Worm (Caenorhabditis elegans) whole organism, L4 larva: ENCODE measurements around the gene acdh-9.

Experiments
- ama-1 ChIP-seq: fragments of 150-350 bp; optimal IDR thresholded peaks from 2 replicates; lab custom pipeline; 2014; ENCODE audit warnings: inconsistent platforms, mixed read lengths
- ceh-28 ChIP-seq: fragments of 150-350 bp; optimal IDR thresholded peaks from 2 replicates; lab custom pipeline; 2014; ENCODE audit warnings: missing biosample characterization, missing genetic modification reagents, missing genetic modification characterization
- dmd-9 ChIP-seq: fragments of 200-800 bp; sonication (Bioruptor generic); IDR thresholded peaks from 2 replicates; pipeline ENCODE4 v1.3.6; 2022; ENCODE audit warnings: missing genetic modification reagents, missing genetic modification characterization, missing compliant biosample characterization
- madf-9 ChIP-seq: fragments of 200-800 bp; sonication (Bioruptor generic); conservative IDR thresholded peaks from 2 replicates; pipeline ENCODE4 v1.3.6; 2022; ENCODE audit warnings: missing genetic modification reagents, missing genetic modification characterization, missing compliant biosample characterization
- mdt-29 ChIP-seq: fragments of 200-800 bp; sonication (Bioruptor generic); IDR thresholded peaks from 2 replicates; pipeline ENCODE4 v1.3.6; 2022; ENCODE audit warnings: missing genetic modification reagents, missing genetic modification characterization, missing compliant biosample characterization
- nhr-237 ChIP-seq: sonication (generic microtip); optimal IDR thresholded peaks from 2 replicates; lab custom pipeline; 2017; ENCODE audit warnings: missing biosample characterization, missing genetic modification characterization
- nhr-28 ChIP-seq: fragments of 150-350 bp; optimal IDR thresholded peaks from 2 replicates; lab custom pipeline; 2014; ENCODE audit warnings: missing biosample characterization, missing genetic modification characterization
- snpc-4 ChIP-seq: fragments of 150-350 bp; optimal IDR thresholded peaks from 2 replicates; lab custom pipeline; 2014; ENCODE audit warnings: missing biosample characterization, missing genetic modification characterization

DNA sequence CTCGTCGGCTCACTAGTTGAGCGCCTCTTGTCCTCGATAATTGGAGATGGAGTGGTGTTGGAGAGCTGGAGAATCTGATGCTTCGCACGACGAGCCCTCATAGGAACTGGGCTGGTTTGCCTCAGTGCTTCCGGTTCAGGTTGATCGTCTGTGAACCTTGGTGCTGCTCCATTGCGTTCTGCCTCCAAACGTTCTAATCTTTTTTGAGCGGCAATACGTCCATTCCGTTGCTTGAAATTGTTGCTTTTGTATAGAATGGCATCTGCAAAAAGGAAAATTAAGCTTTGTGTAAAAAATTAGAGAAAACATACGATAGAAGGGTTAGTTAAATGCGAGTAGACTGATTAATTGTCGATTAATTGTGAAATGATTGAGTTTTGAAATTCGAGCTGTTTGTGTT is 35.5 kb downstream of the acdh-9 start, which contains the start of gene F46F5.5:
- no peak for TF ChIP-seq madf-9
- no peak for TF ChIP-seq ceh-28 (tag; lab: Kevin White, UChicago)
- no peak for TF ChIP-seq mdt-29 (GFP tag; lab: Robert Waterston, UW)
- no peak for TF ChIP-seq nhr-28 (tag; lab: Kevin White, UChicago)
- TF ChIP-seq snpc-4 (tag; lab: Kevin White, UChicago), result no peak
- TF ChIP-seq ama-1 (lab: Kevin White, UChicago), result no peak
- no peak for TF ChIP-seq dmd-9
- no peak for TF ChIP-seq nhr-237 (tag; lab: Kevin White, UChicago)
